Worm (Caenorhabditis elegans) whole organism, midembryonic: ENCODE data around the gene M117.1.

Experiments
- T22C8.4 ChIP-seq: fragments of 200-800 bp; sonication (Bioruptor generic); IDR thresholded peaks from 2 replicates; pipeline ENCODE4 v1.3.6; 2022; ENCODE audit warnings: missing genetic modification characterization, missing compliant biosample characterization
- cog-1 ChIP-seq: sonication (generic microtip); optimal IDR thresholded peaks from 2 replicates; lab custom pipeline; 2016; ENCODE audit warnings: missing genetic modification characterization, missing compliant biosample characterization
- flt-1 ChIP-seq: fragments of 200-800 bp; sonication (Bioruptor generic); IDR thresholded peaks from 2 replicates; pipeline ENCODE4 v1.3.6; 2022; ENCODE audit warnings: missing genetic modification characterization, missing compliant biosample characterization
- klf-2 ChIP-seq: fragments of 200-800 bp; sonication (Bioruptor generic); conservative IDR thresholded peaks from 2 replicates; pipeline ENCODE4 v1.3.6; 2022; ENCODE audit warnings: missing genetic modification reagents, missing genetic modification characterization, missing compliant biosample characterization
- med-1 ChIP-seq: sonication (generic microtip); optimal IDR thresholded peaks from 2 replicates; lab custom pipeline; 2017; ENCODE audit warnings: missing genetic modification characterization, mild to moderate bottlenecking, missing compliant biosample characterization, antibody characterized with exemption, missing genetic modification reagents; ENCODE audit not compliant: insufficient read depth
- ref-1 ChIP-seq: fragments of 200-800 bp; sonication (Bioruptor generic); conservative IDR thresholded peaks from 2 replicates; pipeline ENCODE4 v1.3.6; 2022; ENCODE audit warnings: missing genetic modification reagents, missing genetic modification characterization, missing compliant biosample characterization
- tab-1 ChIP-seq: fragments of 200-800 bp; sonication (Bioruptor generic); IDR thresholded peaks from 2 replicates; pipeline ENCODE4 v1.3.6; 2022; ENCODE audit warnings: missing genetic modification characterization, missing compliant biosample characterization
- ztf-23 ChIP-seq: fragments of 200-800 bp; sonication (Bioruptor generic); IDR thresholded peaks from 2 replicates; pipeline ENCODE4 v1.3.6; 2022; ENCODE audit warnings: missing genetic modification reagents, missing genetic modification characterization, missing compliant biosample characterization
- ztf-29 ChIP-seq: fragments of 200-800 bp; sonication (Bioruptor generic); IDR thresholded peaks from 2 replicates; pipeline ENCODE4 v1.3.6; 2022; ENCODE audit warnings: missing genetic modification reagents, missing genetic modification characterization, missing compliant biosample characterization

The M117.1 gene

ce11 chrIV:11858142-11858541, 44.1 kb downstream of the M117.1 start, which contains the start of gene let-92:
TSS of gene let-92 (plus strand) at chrIV:11858442.
- TF ChIP-seq tab-1 (GFP tag; lab: Robert Waterston, UW) (no peak), cog-1 (tag; lab: Kevin White, UChicago) (no peak)

ce11 chrIV:11859995-11860605, 46.1 kb downstream of the M117.1 start, which contains the start of gene mob-1:
TSS of gene mob-1 (plus strand) at chrIV:11860555.
- TF ChIP-seq tab-1 (GFP tag; lab: Robert Waterston, UW) (no peak), ztf-29 (GFP tag; lab: Robert Waterston, UW) (no peak), klf-2 (no peak), ref-1 (no peak), cog-1 (tag; lab: Kevin White, UChicago) (no peak), ztf-23 (GFP tag; lab: Robert Waterston, UW) (no peak), flt-1 (GFP tag; lab: Robert Waterston, UW) (no peak), med-1 (no peak), T22C8.4 (GFP tag; lab: Robert Waterston, UW) (no peak)

- TF ChIP-seq tab-1 (GFP tag; lab: Robert Waterston, UW) (no peak), klf-2 (no peak), ztf-23 (GFP tag; lab: Robert Waterston, UW) (no peak), flt-1 (GFP tag; lab: Robert Waterston, UW) (no peak), med-1 (no peak), ref-1 (no peak), T22C8.4 (GFP tag; lab: Robert Waterston, UW) (no peak), ztf-29 (GFP tag; lab: Robert Waterston, UW) (no peak), cog-1 (tag; lab: Kevin White, UChicago) (no peak)
These were observed 49.4 kb downstream of the M117.1 start for ce11 chrIV:11863428-11863827.

- no peak for TF ChIP-seq klf-2
- no peak for TF ChIP-seq T22C8.4 (GFP tag; lab: Robert Waterston, UW)
- TF ChIP-seq ztf-23 (GFP tag; lab: Robert Waterston, UW): no peak
- TF ChIP-seq cog-1 (tag; lab: Kevin White, UChicago): no peak
- TF ChIP-seq med-1: no peak
- TF ChIP-seq flt-1 (GFP tag; lab: Robert Waterston, UW): no peak
- no peak for TF ChIP-seq ztf-29 (GFP tag; lab: Robert Waterston, UW)
- TF ChIP-seq tab-1 (GFP tag; lab: Robert Waterston, UW): no peak
- TF ChIP-seq ref-1: no peak
These were observed 50.2 kb downstream of the M117.1 start, which contains the start of gene trpa-1 for ce11 chrIV:11864226-11864625. TSS of gene trpa-1 (plus strand) at chrIV:11864526.

- TF ChIP-seq med-1 (no peak), tab-1 (GFP tag; lab: Robert Waterston, UW) (no peak), ztf-23 (GFP tag; lab: Robert Waterston, UW) (no peak), ztf-29 (GFP tag; lab: Robert Waterston, UW) (no peak), ref-1 (no peak), T22C8.4 (GFP tag; lab: Robert Waterston, UW) (no peak), klf-2 (no peak), flt-1 (GFP tag; lab: Robert Waterston, UW) (no peak), cog-1 (tag; lab: Kevin White, UChicago) (no peak)
These were observed 53.7 kb downstream of the M117.1 start for ce11 chrIV:11867652-11868232.

ce11 chrIV:11868452-11868851, 54.4 kb downstream of the M117.1 start:
- TF ChIP-seq cog-1 (tag; lab: Kevin White, UChicago): no peak
- TF ChIP-seq klf-2: no peak
- TF ChIP-seq ref-1: no peak
- TF ChIP-seq ztf-23 (GFP tag; lab: Robert Waterston, UW): no peak
